Fruit fly (Drosophila melanogaster) whole organism, prepupa: ENCODE measurements around the gene Obp18a.
A peak's percentile ranks its signal among the peaks of the same experiment; 100 is the strongest.

Experiments used
- Blimp-1 ChIP-seq: fragments of 200-800 bp; sonication (Bioruptor generic); optimal IDR thresholded peaks from 3 replicates; lab custom pipeline; 2017; ENCODE audit warnings: missing biosample characterization, missing genetic modification characterization, mild to moderate bottlenecking, moderate library complexity, missing genetic modification reagents
- CG10631 ChIP-seq: fragments of 200-800 bp; sonication (Bioruptor generic); optimal IDR thresholded peaks from 2 replicates; lab custom pipeline; 2016; ENCODE audit warnings: missing biosample characterization, missing genetic modification characterization
- CG10669 ChIP-seq: fragments of 200-800 bp; sonication (Bioruptor generic); optimal IDR thresholded peaks from 3 replicates; lab custom pipeline; 2018; ENCODE audit warnings: missing biosample characterization, mild to moderate bottlenecking, missing genetic modification characterization, moderate library complexity
- CG11762 ChIP-seq: fragments of 200-800 bp; sonication (Bioruptor generic); optimal IDR thresholded peaks from 3 replicates; lab custom pipeline; 2016; ENCODE audit warnings: missing biosample characterization, missing genetic modification characterization; ENCODE audit not compliant: insufficient read depth
- CG11902 ChIP-seq: fragments of 200-800 bp; sonication (Bioruptor generic); optimal IDR thresholded peaks from 3 replicates; lab custom pipeline; 2016; ENCODE audit warnings: missing biosample characterization, missing genetic modification characterization
- CG15336 ChIP-seq: fragments of 200-800 bp; sonication (Bioruptor generic); IDR thresholded peaks from 2 replicates; pipeline ENCODE4 v1.3.6; 2022; ENCODE audit warnings: missing biosample characterization, missing genetic modification characterization
- CG1621 ChIP-seq: fragments of 200-800 bp; sonication (Bioruptor generic); optimal IDR thresholded peaks from 3 replicates; lab custom pipeline; 2018; ENCODE audit warnings: missing biosample characterization, mild to moderate bottlenecking, missing genetic modification characterization
- CG16779 ChIP-seq: fragments of 200-800 bp; sonication (Bioruptor generic); optimal IDR thresholded peaks from 3 replicates; lab custom pipeline; 2017; ENCODE audit warnings: missing biosample characterization, mild to moderate bottlenecking, missing genetic modification characterization
- CG31627 ChIP-seq: fragments of 200-800 bp; sonication (Bioruptor generic); optimal IDR thresholded peaks from 3 replicates; lab custom pipeline; 2016; ENCODE audit warnings: missing biosample characterization, missing genetic modification characterization
- CG32006 ChIP-seq: fragments of 200-800 bp; sonication (Bioruptor generic); optimal IDR thresholded peaks from 3 replicates; lab custom pipeline; 2017; ENCODE audit warnings: missing biosample characterization, mild to moderate bottlenecking, missing genetic modification characterization
- CG3919 ChIP-seq: fragments of 200-800 bp; sonication (Bioruptor generic); optimal IDR thresholded peaks from 3 replicates; lab custom pipeline; 2016; ENCODE audit warnings: missing biosample characterization, missing genetic modification characterization
- CG4318 ChIP-seq: fragments of 200-800 bp; sonication (Bioruptor generic); optimal IDR thresholded peaks from 3 replicates; lab custom pipeline; 2017; ENCODE audit warnings: missing biosample characterization, mild to moderate bottlenecking, missing genetic modification characterization
- CG6163 ChIP-seq: fragments of 200-800 bp; sonication (Bioruptor generic); IDR thresholded peaks from 3 replicates; pipeline ENCODE4 v1.3.6; 2022; ENCODE audit warnings: missing biosample characterization, missing genetic modification characterization
- CG6276 ChIP-seq: fragments of 200-800 bp; sonication (Bioruptor generic); optimal IDR thresholded peaks from 2 replicates; lab custom pipeline; 2017; ENCODE audit warnings: missing biosample characterization, mild to moderate bottlenecking, missing genetic modification characterization
- CG6792 ChIP-seq: fragments of 200-800 bp; sonication (Bioruptor generic); optimal IDR thresholded peaks from 3 replicates; lab custom pipeline; 2016; ENCODE audit warnings: missing biosample characterization, missing genetic modification characterization
- CG6854 ChIP-seq: fragments of 200-800 bp; sonication (Bioruptor generic); optimal IDR thresholded peaks from 2 replicates; lab custom pipeline; 2017; ENCODE audit warnings: missing biosample characterization, mild to moderate bottlenecking, missing genetic modification characterization
- CG8632 ChIP-seq: fragments of 200-800 bp; sonication (Bioruptor generic); optimal IDR thresholded peaks from 3 replicates; lab custom pipeline; 2016; ENCODE audit warnings: missing biosample characterization, missing genetic modification characterization
- CG9139 ChIP-seq: fragments of 200-800 bp; sonication (Bioruptor generic); optimal IDR thresholded peaks from 3 replicates; lab custom pipeline; 2017; ENCODE audit warnings: missing biosample characterization, mild to moderate bottlenecking, missing genetic modification characterization
- Eip75B ChIP-seq: fragments of 200-800 bp; sonication (Bioruptor generic); optimal IDR thresholded peaks from 3 replicates; lab custom pipeline; 2016; ENCODE audit warnings: missing biosample characterization, missing genetic modification characterization
- Eip78C ChIP-seq: fragments of 200-800 bp; sonication (Bioruptor generic); peaks from one replicate; lab custom pipeline; 2016; ENCODE audit warnings: missing biosample characterization, missing genetic modification characterization
- Eip93F ChIP-seq: fragments of 200-800 bp; sonication (Bioruptor generic); optimal IDR thresholded peaks from 2 replicates; lab custom pipeline; 2016; ENCODE audit warnings: missing biosample characterization, mild to moderate bottlenecking, missing genetic modification characterization
- Ets96B ChIP-seq: fragments of 200-800 bp; optimal IDR thresholded peaks from 2 replicates; lab custom pipeline; 2019; ENCODE audit warnings: missing biosample characterization, mild to moderate bottlenecking, missing genetic modification characterization, moderate library complexity
- Gug ChIP-seq: fragments of 200-800 bp; sonication (Bioruptor generic); IDR thresholded peaks from 2 replicates; pipeline ENCODE4 v1.3.6; 2022; ENCODE audit warnings: missing biosample characterization, missing genetic modification characterization
- Hr38 ChIP-seq: sonication (Bioruptor generic); optimal IDR thresholded peaks from 2 replicates; lab custom pipeline; 2016; ENCODE audit warnings: missing biosample characterization, missing genetic modification characterization
- Hr39 ChIP-seq: fragments of 200-800 bp; sonication (Bioruptor generic); optimal IDR thresholded peaks from 2 replicates; lab custom pipeline; 2016; ENCODE audit warnings: missing biosample characterization, missing genetic modification characterization
- Hr4 ChIP-seq: fragments of 200-800 bp; sonication (Bioruptor generic); optimal IDR thresholded peaks from 3 replicates; lab custom pipeline; 2016; ENCODE audit warnings: missing biosample characterization, missing genetic modification characterization
- Lpt ChIP-seq: fragments of 200-800 bp; sonication (Bioruptor generic); optimal IDR thresholded peaks from 3 replicates; lab custom pipeline; 2016; ENCODE audit warnings: missing biosample characterization, missing genetic modification characterization
- Met ChIP-seq: fragments of 200-800 bp; sonication (Bioruptor generic); optimal IDR thresholded peaks from 3 replicates; lab custom pipeline; 2016; ENCODE audit warnings: missing biosample characterization, missing genetic modification characterization
- OdsH ChIP-seq: fragments of 200-800 bp; sonication (Bioruptor generic); optimal IDR thresholded peaks from 3 replicates; lab custom pipeline; 2016; ENCODE audit warnings: missing biosample characterization, missing genetic modification characterization
- Sox102F ChIP-seq: fragments of 200-800 bp; sonication (Bioruptor generic); optimal IDR thresholded peaks from 2 replicates; lab custom pipeline; 2016; ENCODE audit warnings: missing biosample characterization, mild to moderate bottlenecking, missing genetic modification characterization
- Sox15 ChIP-seq: fragments of 200-800 bp; sonication (Bioruptor generic); optimal IDR thresholded peaks from 3 replicates; lab custom pipeline; 2016; ENCODE audit warnings: missing biosample characterization, missing genetic modification characterization
- achi ChIP-seq: fragments of 200-800 bp; sonication (Bioruptor generic); optimal IDR thresholded peaks from 3 replicates; lab custom pipeline; 2016; ENCODE audit warnings: missing biosample characterization, missing genetic modification characterization
- acj6 ChIP-seq: fragments of 200-800 bp; sonication (Bioruptor generic); optimal IDR thresholded peaks from 3 replicates; lab custom pipeline; 2016; ENCODE audit warnings: missing biosample characterization, missing genetic modification characterization
- cyc ChIP-seq: fragments of 200-800 bp; sonication (Bioruptor generic); optimal IDR thresholded peaks from 3 replicates; lab custom pipeline; 2016; ENCODE audit warnings: missing biosample characterization, missing genetic modification characterization
- dac ChIP-seq: fragments of 200-800 bp; sonication (Bioruptor generic); optimal IDR thresholded peaks from 2 replicates; lab custom pipeline; 2017; ENCODE audit warnings: missing biosample characterization, mild to moderate bottlenecking, missing genetic modification characterization
- dsx ChIP-seq: fragments of 200-800 bp; optimal IDR thresholded peaks from 3 replicates; lab custom pipeline; 2019; ENCODE audit warnings: missing biosample characterization, mild to moderate bottlenecking, missing genetic modification characterization, moderate library complexity; ENCODE audit not compliant: poor library complexity, severe bottlenecking
- eg ChIP-seq: fragments of 200-800 bp; sonication (Bioruptor generic); IDR thresholded peaks from 3 replicates; pipeline ENCODE4 v1.3.6; 2022; ENCODE audit warnings: missing biosample characterization, missing genetic modification characterization
- esn ChIP-seq: fragments of 200-800 bp; sonication (Bioruptor generic); optimal IDR thresholded peaks from 2 replicates; lab custom pipeline; 2016; ENCODE audit warnings: missing biosample characterization, mild to moderate bottlenecking, missing genetic modification characterization, moderate library complexity
- lz ChIP-seq: fragments of 200-800 bp; sonication (Bioruptor generic); optimal IDR thresholded peaks from 3 replicates; lab custom pipeline; 2016; ENCODE audit warnings: missing biosample characterization, missing genetic modification characterization
- pdm3 ChIP-seq: fragments of 200-800 bp; sonication (Bioruptor generic); optimal IDR thresholded peaks from 3 replicates; lab custom pipeline; 2016; ENCODE audit warnings: missing biosample characterization, missing genetic modification characterization
- ss ChIP-seq, 2 experiments: fragments of 200-800 bp; sonication (Bioruptor generic); optimal IDR thresholded peaks; 2 replicates in 1 of 2; 3 replicates in 1 of 2; lab custom pipeline; 2017 to 2018; ENCODE audit warnings: mild to moderate bottlenecking in 2 of 2, missing biosample characterization in 2 of 2, missing genetic modification characterization in 2 of 2, moderate library complexity in 1 of 2
- svp ChIP-seq: fragments of 200-800 bp; sonication (Bioruptor generic); peaks from one replicate; lab custom pipeline; 2016; ENCODE audit warnings: missing biosample characterization, missing genetic modification characterization
- topi ChIP-seq: fragments of 200-800 bp; sonication (Bioruptor generic); optimal IDR thresholded peaks from 3 replicates; lab custom pipeline; 2016; ENCODE audit warnings: missing biosample characterization, missing genetic modification characterization

Gene Obp18a

dm6 chrX:19154998-19155397 lies 19.3 kb upstream of the Obp18a start (continued):
- peak; percentile 84 for TF ChIP-seq CG6854
- TF ChIP-seq svp (GFP tag; lab: Kevin White, UChicago): peak; percentile 99
- peak; percentile 95 for TF ChIP-seq pdm3
- TF ChIP-seq CG10669 (GFP tag; lab: Kevin White, UChicago): peak; percentile 91
- peak; percentile 91 for TF ChIP-seq dsx (GFP tag; lab: Kevin White, UChicago)
- TF ChIP-seq CG10631 (GFP tag; lab: Kevin White, UChicago): peak; percentile 94
- TF ChIP-seq CG3919 (GFP tag; lab: Kevin White, UChicago): peak; percentile 96
- peak; percentile 94 for TF ChIP-seq CG31627 (GFP tag; lab: Kevin White, UChicago)
- peak; percentile 92 for TF ChIP-seq CG11902
- peak; percentile 96 for TF ChIP-seq CG6792 (GFP tag; lab: Kevin White, UChicago)
- peak; percentile 96 for TF ChIP-seq Hr4
- TF ChIP-seq CG15336 (GFP tag; lab: Robert Waterston, UW): peak; percentile 95
- TF ChIP-seq dac (GFP tag; lab: Kevin White, UChicago): peak; percentile 91
- TF ChIP-seq acj6 (GFP tag; lab: Kevin White, UChicago): peak; percentile 93
- TF ChIP-seq, all 60 proteins: peak for 59

dm6 chrX:19154249-19154648 lies 18.6 kb upstream of the Obp18a start:
- TF ChIP-seq Hr38 (GFP tag; lab: Kevin White, UChicago): no peak
- TF ChIP-seq CG6854: no peak
- no peak for TF ChIP-seq CG16779 (tag; lab: Kevin White, UChicago)
- TF ChIP-seq OdsH (GFP tag; lab: Kevin White, UChicago): no peak
- no peak for TF ChIP-seq Met (GFP tag; lab: Kevin White, UChicago)
- no peak for TF ChIP-seq eg (GFP tag; lab: Robert Waterston, UW)
- no peak for TF ChIP-seq CG6163 (GFP tag; lab: Robert Waterston, UW)
- no peak for TF ChIP-seq pdm3
- no peak for TF ChIP-seq Sox15 (GFP tag; lab: Kevin White, UChicago)
- TF ChIP-seq esn: no peak
- no peak for TF ChIP-seq Eip75B (GFP tag; lab: Kevin White, UChicago)
- no peak for TF ChIP-seq CG10631 (GFP tag; lab: Kevin White, UChicago)
- no peak for TF ChIP-seq CG31627 (GFP tag; lab: Kevin White, UChicago)

- TF ChIP-seq CG3919 (GFP tag; lab: Kevin White, UChicago) (peak; percentile 2), CG31627 (GFP tag; lab: Kevin White, UChicago) (no peak), Eip93F (GFP tag; lab: Kevin White, UChicago) (no peak), CG6163 (GFP tag; lab: Robert Waterston, UW) (no peak; the same call in 1 of the 3 replicates), CG6854 (peak; percentile 49), CG10669 (GFP tag; lab: Kevin White, UChicago) (no peak), CG4318 (GFP tag; lab: Kevin White, UChicago) (no peak), Hr39 (GFP tag; lab: Kevin White, UChicago) (no peak), achi (GFP tag; lab: Kevin White, UChicago) (no peak), ss (GFP tag; optimal IDR thresholded peaks at IDR 0.05; lab: Kevin White, UChicago) (peak; percentile 29 to 50), Eip75B (GFP tag; lab: Kevin White, UChicago) (peak; percentile 62), CG8632 (GFP tag; lab: Kevin White, UChicago) (no peak), acj6 (GFP tag; lab: Kevin White, UChicago) (no peak), CG11762 (GFP tag; lab: Kevin White, UChicago) (no peak), eg (GFP tag; lab: Robert Waterston, UW) (0 out of 3 replicates have a peak, but pooled peaks have one; percentile 5), Lpt (GFP tag; lab: Kevin White, UChicago) (no peak), OdsH (GFP tag; lab: Kevin White, UChicago) (no peak), Gug (GFP tag; lab: Robert Waterston, UW) (peak; percentile 47; the same call in 1 of the 2 replicates), esn (no peak), lz (GFP tag; lab: Kevin White, UChicago) (no peak), Sox102F (GFP tag; lab: Kevin White, UChicago) (peak; percentile 50), CG16779 (tag; lab: Kevin White, UChicago) (peak; percentile 52), dac (GFP tag; lab: Kevin White, UChicago) (no peak), CG1621 (tag; lab: Kevin White, UChicago) (no peak), CG32006 (GFP tag; lab: Kevin White, UChicago) (no peak), cyc (GFP tag; lab: Kevin White, UChicago) (no peak), topi (GFP tag; lab: Kevin White, UChicago) (no peak), Ets96B (tag; lab: Kevin White, UChicago) (no peak), Sox15 (GFP tag; lab: Kevin White, UChicago) (no peak), CG15336 (GFP tag; lab: Robert Waterston, UW) (peak; percentile 53; the same call in 1 of the 2 replicates), Eip78C (GFP tag; lab: Kevin White, UChicago) (peak; percentile 34), Hr38 (GFP tag; lab: Kevin White, UChicago) (no peak), CG6276 (GFP tag; lab: Kevin White, UChicago) (peak; percentile 41), Blimp-1 (GFP tag; lab: Kevin White, UChicago) (peak; percentile 26), CG9139 (GFP tag; lab: Kevin White, UChicago) (peak; percentile 16)
Measured at dm6 chrX:19153288-19154130, 17.8 kb upstream of the Obp18a start.
